Worm (Caenorhabditis elegans) whole organism, L1 larva: ENCODE results near the gene F37A8.2.
A peak's percentile ranks its signal among the peaks of the same experiment; 100 is the strongest.

Source experiments
- C16A3.4 ChIP-seq: fragments of 150-350 bp; optimal IDR thresholded peaks from 2 replicates; lab custom pipeline; 2014; ENCODE audit warnings: missing biosample characterization, missing genetic modification characterization
- F16B12.6 ChIP-seq: fragments of 150-350 bp; optimal IDR thresholded peaks from 2 replicates; lab custom pipeline; 2014; ENCODE audit warnings: missing biosample characterization, missing genetic modification characterization
- Y116A8C.19 ChIP-seq: sonication (generic microtip); optimal IDR thresholded peaks from 2 replicates; lab custom pipeline; 2016; ENCODE audit warnings: missing compliant biosample characterization, missing genetic modification characterization, borderline replicate concordance
- aha-1 ChIP-seq: fragments of 150-350 bp; optimal IDR thresholded peaks from 2 replicates; lab custom pipeline; 2014; ENCODE audit warnings: missing biosample characterization, missing genetic modification characterization
- ama-1 ChIP-seq: fragments of 150-350 bp; optimal IDR thresholded peaks from 2 replicates; lab custom pipeline; 2014
- ceh-82 ChIP-seq, 3 experiments: fragments of 150-350 bp in 1 of 3; sonication (generic microtip) in 2 of 3; optimal IDR thresholded peaks; 2 replicates each; lab custom pipeline; 2014 to 2017; ENCODE audit warnings: missing biosample characterization in 3 of 3, missing genetic modification characterization in 3 of 3
- ceh-88 ChIP-seq: fragments of 200-800 bp; sonication (Bioruptor generic); IDR thresholded peaks from 2 replicates; pipeline ENCODE4 v1.3.6; 2022; ENCODE audit warnings: missing genetic modification characterization, missing compliant biosample characterization
- ceh-90 ChIP-seq: sonication (generic microtip); optimal IDR thresholded peaks from 2 replicates; lab custom pipeline; 2016; ENCODE audit warnings: missing genetic modification characterization, missing compliant biosample characterization
- ces-1 ChIP-seq: fragments of 150-350 bp; optimal IDR thresholded peaks from 2 replicates; lab custom pipeline; 2014; ENCODE audit warnings: missing biosample characterization, missing genetic modification reagents, missing genetic modification characterization
- dpl-1 ChIP-seq, 3 experiments: fragments of 150-350 bp in 2 of 3; sonication (generic microtip) in 1 of 3; optimal IDR thresholded peaks; 2 replicates each; lab custom pipeline; 2014 to 2017; ENCODE audit warnings: missing biosample characterization in 3 of 3, missing genetic modification characterization in 3 of 3, missing genetic modification reagents in 3 of 3
- efl-1 ChIP-seq, 4 experiments: fragments of 150-350 bp; optimal IDR thresholded peaks in 3 of 4; peaks in 1 of 4; 1 replicate in 1 of 4; 2 replicates in 3 of 4; lab custom pipeline; 2014; ENCODE audit warnings: missing biosample characterization in 2 of 4, missing genetic modification characterization in 2 of 4, missing genetic modification reagents in 2 of 4
- egl-27 ChIP-seq, 2 experiments: fragments of 150-350 bp in 1 of 2; sonication (generic microtip); optimal IDR thresholded peaks; 3 replicates each; lab custom pipeline; 2017 to 2018; ENCODE audit warnings: missing biosample characterization in 2 of 2, missing genetic modification characterization in 2 of 2, missing genetic modification reagents in 2 of 2
- elt-2 ChIP-seq: sonication (generic microtip); optimal IDR thresholded peaks from 2 replicates; lab custom pipeline; 2016; ENCODE audit warnings: missing genetic modification characterization, mild to moderate bottlenecking, inconsistent platforms, missing compliant biosample characterization, missing genetic modification reagents
- elt-3 ChIP-seq, 6 experiments: fragments of 150-350 bp in 1 of 6; sonication (generic microtip); optimal IDR thresholded peaks; 2 replicates each; lab custom pipeline; 2017 to 2018; ENCODE audit warnings: missing biosample characterization in 6 of 6, missing genetic modification characterization in 6 of 6, inconsistent platforms in 1 of 6
- fos-1 ChIP-seq: fragments of 150-350 bp; optimal IDR thresholded peaks from 2 replicates; lab custom pipeline; 2014; ENCODE audit warnings: missing biosample characterization, missing genetic modification characterization
- grh-1 ChIP-seq: fragments of 200-800 bp; sonication (Bioruptor generic); IDR thresholded peaks from 2 replicates; pipeline ENCODE4 v1.3.6; 2022; ENCODE audit warnings: missing genetic modification reagents, missing genetic modification characterization, missing compliant biosample characterization
- hlh-4 ChIP-seq: sonication (generic microtip); optimal IDR thresholded peaks from 2 replicates; lab custom pipeline; 2016; ENCODE audit warnings: mild to moderate bottlenecking, missing genetic modification characterization, missing compliant biosample characterization
- hpl-2 ChIP-seq: fragments of 150-350 bp; optimal IDR thresholded peaks from 2 replicates; lab custom pipeline; 2014; ENCODE audit warnings: missing biosample characterization, missing genetic modification reagents, missing genetic modification characterization
- irx-1 ChIP-seq: sonication (generic microtip); optimal IDR thresholded peaks from 2 replicates; lab custom pipeline; 2016; ENCODE audit warnings: missing genetic modification characterization, missing compliant biosample characterization
- isw-1 ChIP-seq: fragments of 200-800 bp; sonication (Bioruptor generic); IDR thresholded peaks from 2 replicates; pipeline ENCODE4 v1.3.6; 2022; ENCODE audit warnings: missing genetic modification characterization, missing compliant biosample characterization
- lin-39 ChIP-seq: fragments of 150-350 bp; optimal IDR thresholded peaks from 2 replicates; lab custom pipeline; 2014; ENCODE audit warnings: missing biosample characterization, missing genetic modification reagents, missing genetic modification characterization
- lir-3 ChIP-seq: sonication (generic microtip); optimal IDR thresholded peaks from 2 replicates; lab custom pipeline; 2016; ENCODE audit warnings: mild to moderate bottlenecking, missing genetic modification characterization, moderate library complexity, missing compliant biosample characterization; ENCODE audit not compliant: poor library complexity
- mab-9 ChIP-seq: fragments of 200-800 bp; sonication (Bioruptor generic); IDR thresholded peaks from 2 replicates; pipeline ENCODE4 v1.3.6; 2022; ENCODE audit warnings: missing genetic modification reagents, missing genetic modification characterization, missing compliant biosample characterization
- mef-2 ChIP-seq: fragments of 150-350 bp; optimal IDR thresholded peaks from 2 replicates; lab custom pipeline; 2014; ENCODE audit warnings: missing biosample characterization, missing genetic modification characterization
- nhr-19 ChIP-seq: fragments of 200-800 bp; sonication (Bioruptor generic); conservative IDR thresholded peaks from 2 replicates; pipeline ENCODE4 v1.3.6; 2022; ENCODE audit warnings: missing genetic modification characterization, missing compliant biosample characterization
- nhr-20 ChIP-seq: sonication (generic microtip); optimal IDR thresholded peaks from 2 replicates; lab custom pipeline; 2016; ENCODE audit warnings: mild to moderate bottlenecking, missing genetic modification characterization, missing compliant biosample characterization
- nhr-71 ChIP-seq: sonication (generic microtip); optimal IDR thresholded peaks from 2 replicates; lab custom pipeline; 2016; ENCODE audit warnings: mild to moderate bottlenecking, missing genetic modification characterization, moderate library complexity, missing compliant biosample characterization
- nhr-77 ChIP-seq: fragments of 150-350 bp; optimal IDR thresholded peaks from 2 replicates; lab custom pipeline; 2014; ENCODE audit warnings: missing biosample characterization, missing genetic modification characterization
- nhr-84 ChIP-seq: sonication (generic microtip); optimal IDR thresholded peaks from 2 replicates; lab custom pipeline; 2017; ENCODE audit warnings: missing biosample characterization, missing genetic modification characterization
- pag-3 ChIP-seq: sonication (generic microtip); optimal IDR thresholded peaks from 2 replicates; lab custom pipeline; 2017; ENCODE audit warnings: missing genetic modification characterization, mild to moderate bottlenecking, missing compliant biosample characterization, antibody characterized with exemption, borderline replicate concordance; ENCODE audit not compliant: insufficient read depth
- skn-1 ChIP-seq: fragments of 150-350 bp; optimal IDR thresholded peaks from 2 replicates; lab custom pipeline; 2014; ENCODE audit warnings: missing biosample characterization, missing genetic modification characterization
- snpc-4 ChIP-seq: fragments of 150-350 bp; optimal IDR thresholded peaks from 2 replicates; lab custom pipeline; 2014; ENCODE audit warnings: missing biosample characterization, missing genetic modification characterization
- sox-4 ChIP-seq: sonication (generic microtip); optimal IDR thresholded peaks from 2 replicates; lab custom pipeline; 2016; ENCODE audit warnings: missing genetic modification characterization, missing compliant biosample characterization
- unc-30 ChIP-seq: sonication (generic microtip); optimal IDR thresholded peaks from 2 replicates; lab custom pipeline; 2017; ENCODE audit warnings: missing biosample characterization, missing genetic modification characterization
- unc-62 ChIP-seq: fragments of 150-350 bp; optimal IDR thresholded peaks from 2 replicates; lab custom pipeline; 2014; ENCODE audit warnings: missing biosample characterization, missing genetic modification reagents, missing genetic modification characterization
- unc-98 ChIP-seq: fragments of 200-800 bp; sonication (Bioruptor generic); IDR thresholded peaks from 2 replicates; pipeline ENCODE4 v1.3.6; 2022; ENCODE audit warnings: missing genetic modification characterization, missing compliant biosample characterization
- zag-1 ChIP-seq: fragments of 150-350 bp; optimal IDR thresholded peaks from 2 replicates; lab custom pipeline; 2014; ENCODE audit warnings: missing biosample characterization, missing genetic modification characterization
- zip-4 ChIP-seq: fragments of 200-800 bp; sonication (Bioruptor generic); optimal IDR thresholded peaks from 2 replicates; lab custom pipeline; 2018; ENCODE audit warnings: mild to moderate bottlenecking, missing genetic modification characterization, moderate library complexity, missing compliant biosample characterization
- ztf-11 ChIP-seq, 2 experiments: sonication (generic microtip); optimal IDR thresholded peaks; 2 replicates each; lab custom pipeline; 2016 to 2017; ENCODE audit warnings: missing genetic modification characterization in 2 of 2, missing biosample characterization in 1 of 2, missing compliant biosample characterization in 1 of 2
- ztf-4 ChIP-seq: fragments of 150-350 bp; optimal IDR thresholded peaks from 2 replicates; lab custom pipeline; 2014; ENCODE audit warnings: missing biosample characterization, missing genetic modification characterization

F37A8.2 gene

DNA sequence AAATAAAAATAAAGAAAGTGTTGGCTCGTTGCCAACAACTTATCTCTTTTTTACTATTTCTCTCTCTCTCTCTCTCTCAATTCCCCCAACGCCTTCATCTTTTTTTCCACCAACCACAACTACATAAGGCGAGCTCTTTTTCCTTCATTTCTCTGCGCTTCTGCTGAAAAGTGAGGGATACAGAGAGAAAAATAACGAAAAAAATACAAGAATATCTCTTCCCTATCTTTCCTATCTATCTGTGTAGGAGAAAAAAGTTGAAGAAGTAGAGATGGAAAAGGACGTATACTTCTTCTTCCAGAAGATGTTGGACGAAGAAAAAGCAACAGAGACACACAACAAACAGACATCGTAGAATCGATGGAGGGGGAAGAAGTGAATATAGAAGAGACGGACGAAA, 32.5 kb downstream of the F37A8.2 start (continued):
- TF ChIP-seq unc-62 (GFP tag; lab: Kevin White, UChicago) (no peak), ceh-82 (tag; optimal IDR thresholded peaks at IDR 0.05; lab: Kevin White, UChicago) (peak in 1 of 3 experiments; percentile 36), F16B12.6 (no peak), Y116A8C.19 (tag; lab: Kevin White, UChicago) (no peak), lin-39 (no peak), ztf-4 (no peak), nhr-71 (tag; lab: Kevin White, UChicago) (peak; percentile 49), zag-1 (no peak), mef-2 (no peak), hlh-4 (tag; lab: Kevin White, UChicago) (no peak), sox-4 (tag; lab: Kevin White, UChicago) (no peak), isw-1 (GFP tag; lab: Robert Waterston, UW) (peak; percentile 7; the same call in 1 of the 2 replicates), snpc-4 (no peak), nhr-20 (tag; lab: Kevin White, UChicago) (no peak), elt-2 (tag; lab: Kevin White, UChicago) (no peak), nhr-77 (tag; lab: Kevin White, UChicago) (no peak), elt-3 (tag; optimal IDR thresholded peaks at IDR 0.05; lab: Kevin White, UChicago) (no peak), egl-27 (tag; optimal IDR thresholded peaks at IDR 0.05; lab: Kevin White, UChicago) (no peak), lir-3 (tag; lab: Kevin White, UChicago) (no peak), ceh-88 (GFP tag; lab: Robert Waterston, UW) (no peak), unc-30 (tag; lab: Kevin White, UChicago) (no peak), ces-1 (no peak), ama-1 (no peak), aha-1 (tag; lab: Kevin White, UChicago) (no peak), fos-1 (no peak), nhr-84 (tag; lab: Kevin White, UChicago) (no peak), hpl-2 (no peak), C16A3.4 (tag; lab: Kevin White, UChicago) (no peak), nhr-19 (GFP tag; lab: Robert Waterston, UW) (no peak), irx-1 (tag; lab: Kevin White, UChicago) (no peak), dpl-1 (GFP tag; optimal IDR thresholded peaks at IDR 0.05; lab: Kevin White, UChicago) (peak in 1 of 3 experiments; percentile 19), zip-4 (no peak), pag-3 (no peak), grh-1 (GFP tag; lab: Robert Waterston, UW) (no peak), ceh-90 (tag; lab: Kevin White, UChicago) (no peak)

DNA sequence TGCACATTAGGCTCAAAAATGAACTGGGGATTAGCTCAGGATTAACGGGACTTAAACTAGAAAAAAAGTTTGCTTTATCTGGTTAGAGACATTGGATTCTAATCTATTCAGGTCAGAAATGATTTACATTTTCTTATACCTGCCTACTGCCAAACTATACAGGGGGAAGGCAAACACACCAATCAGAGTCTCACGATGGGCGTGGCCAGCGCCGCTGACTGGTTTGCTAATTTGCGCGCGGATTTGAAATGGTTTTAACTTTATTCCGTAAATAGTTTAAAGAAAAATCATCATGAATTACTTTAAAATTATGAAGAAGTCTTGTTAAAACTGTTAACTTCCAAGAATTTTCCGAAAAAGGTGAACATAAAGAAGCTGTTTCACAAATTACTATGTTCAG, 33.0 kb downstream of the F37A8.2 start:
- TF ChIP-seq ztf-11 (tag; optimal IDR thresholded peaks at IDR 0.05; lab: Kevin White, UChicago) = no peak
- no peak for TF ChIP-seq skn-1 (tag; lab: Kevin White, UChicago)
- TF ChIP-seq efl-1 (optimal IDR thresholded peaks at IDR 0.05; lab: Kevin White, UChicago) = no peak
- TF ChIP-seq efl-1 (GFP tag; optimal IDR thresholded peaks at IDR 0.05 in 1 of 2; lab: Kevin White, UChicago) = peak in 1 of 2 experiments; percentile 30
- TF ChIP-seq, all 84 proteins: peak for 1

DNA sequence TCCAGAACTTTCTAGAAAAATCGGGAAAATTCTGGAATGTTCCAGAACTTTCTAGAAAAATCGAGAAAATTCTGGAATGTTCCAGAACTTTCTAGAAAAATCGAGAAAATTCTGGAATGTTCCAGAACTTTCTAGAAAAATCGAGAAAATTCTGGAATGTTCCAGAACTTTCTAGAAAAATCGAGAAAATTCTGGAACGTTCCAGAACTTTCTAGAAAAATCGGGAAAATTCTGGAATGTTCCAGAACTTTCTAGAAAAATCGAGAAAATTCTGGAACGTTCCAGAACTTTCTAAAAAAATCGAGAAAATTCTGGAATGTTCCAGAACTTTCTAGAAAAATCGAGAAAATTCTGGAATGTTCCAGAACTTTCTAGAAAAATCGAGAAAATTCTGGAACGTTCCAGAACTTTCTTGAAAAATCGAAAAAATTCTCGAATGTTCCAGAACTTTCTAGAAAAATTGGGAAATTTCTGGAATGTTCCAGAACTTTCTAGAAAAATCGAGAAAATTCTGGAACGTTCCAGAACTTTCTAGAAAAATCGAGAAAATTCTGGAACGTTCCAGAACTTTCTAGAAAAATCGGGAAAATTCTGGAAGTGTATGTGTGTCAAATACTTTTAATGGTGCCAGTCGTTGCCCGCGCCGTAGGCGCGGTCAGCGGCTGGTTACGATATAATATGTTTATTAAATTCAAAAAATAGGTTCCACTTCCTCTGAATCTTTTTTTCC, 34.0 kb downstream of the F37A8.2 start:
- 0 out of 2 replicates have a peak, but pooled peaks have one; percentile 4 for TF ChIP-seq unc-98 (GFP tag; lab: Robert Waterston, UW)
- TF ChIP-seq mab-9 (GFP tag; lab: Robert Waterston, UW) = 0 out of 2 replicates have a peak, but pooled peaks have one; percentile 9
